Fruit fly (Drosophila melanogaster): Measurements from ENCODE around the gene loh.

loh gene

DNA sequence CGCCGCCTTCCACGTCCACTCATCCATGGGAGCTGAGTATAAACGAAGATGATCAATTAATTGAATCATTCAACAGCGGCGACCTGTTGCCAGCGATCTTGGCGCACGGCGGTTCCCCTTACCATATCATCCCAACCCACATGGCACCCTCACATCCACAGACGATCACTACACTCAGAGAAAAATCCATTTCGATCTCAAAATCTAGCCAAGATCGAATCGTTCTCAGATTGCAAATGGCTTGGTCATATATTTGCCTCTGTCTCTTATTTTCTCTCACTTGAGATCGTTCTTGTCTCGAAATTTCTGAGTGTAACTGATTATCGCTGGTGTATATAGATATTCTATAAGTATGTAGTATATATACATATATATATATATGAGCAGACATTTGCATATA, 26.1 kb downstream of the loh start (continued):
- TF ChIP-seq Sox102F (GFP tag; optimal IDR thresholded peaks at IDR 0.05) (peak; percentile 65), Usf (GFP tag; optimal IDR thresholded peaks at IDR 0.05) (no peak), corto (GFP tag; optimal IDR thresholded peaks at IDR 0.05) (no peak), NC2β (GFP tag; optimal IDR thresholded peaks at IDR 0.05) (no peak), CG13296 (GFP tag; optimal IDR thresholded peaks at IDR 0.05) (peak; percentile 52), hb (GFP tag; IDR thresholded peaks at IDR 0.05; ENCODE audit: partially characterized antibody) (no peak), stwl (tag; optimal IDR thresholded peaks at IDR 0.05) (no peak), CG10366 (GFP tag; IDR thresholded peaks at IDR 0.05) (peak; percentile 40), pb (GFP tag; optimal IDR thresholded peaks at IDR 0.05) (no peak), Vsx1 (GFP tag; optimal IDR thresholded peaks at IDR 0.05) (peak; percentile 13), odd (GFP tag; optimal IDR thresholded peaks at IDR 0.05) (peak; percentile 11), stc (GFP tag; IDR thresholded peaks at IDR 0.05) (0 out of 2 replicates have a peak, but pooled peaks have one; percentile 24), shn (GFP tag; optimal IDR thresholded peaks at IDR 0.05) (no peak), CG7271 (tag; optimal IDR thresholded peaks at IDR 0.05) (no peak), CG31441 (GFP tag; IDR thresholded peaks at IDR 0.05) (peak; percentile 64), ro (GFP tag; IDR thresholded peaks at IDR 0.05) (no peak), CG9215 (GFP tag; IDR thresholded peaks at IDR 0.05) (no peak; the same call in 1 of the 2 replicates), danr (GFP tag; IDR thresholded peaks at IDR 0.05) (no peak), crc (GFP tag; optimal IDR thresholded peaks at IDR 0.05) (no peak), CG11560 (tag; IDR thresholded peaks at IDR 0.05) (no peak), prd (optimal IDR thresholded peaks at IDR 0.05) (no peak), prd (GFP tag; IDR thresholded peaks at IDR 0.05) (peak; percentile 63; the same call in 2 of the 3 replicates), CG34224 (GFP tag; IDR thresholded peaks at IDR 0.05; ENCODE audit: partially characterized antibody) (no peak), Xrp1 (GFP tag; IDR thresholded peaks at IDR 0.05) (peak; percentile 64), CG31365 (tag; optimal IDR thresholded peaks at IDR 0.05) (no peak), CG12942 (GFP tag; optimal IDR thresholded peaks at IDR 0.05) (peak; percentile 12), CoRest (tag; optimal IDR thresholded peaks at IDR 0.05) (peak; percentile 63), insv (GFP tag; optimal IDR thresholded peaks at IDR 0.05) (no peak), az2 (GFP tag; optimal IDR thresholded peaks at IDR 0.05) (peak; percentile 55), NFAT (GFP tag; IDR thresholded peaks at IDR 0.05) (peak; percentile 78), chinmo (GFP tag; IDR thresholded peaks at IDR 0.05; ENCODE audit: partially characterized antibody) (no peak), nerfin-2 (GFP tag; IDR thresholded peaks at IDR 0.05; ENCODE audit: partially characterized antibody) (no peak), CG1024 (GFP tag; IDR thresholded peaks at IDR 0.05) (peak; percentile 21; the same call in 1 of the 2 replicates), bigmax (GFP tag; optimal IDR thresholded peaks at IDR 0.05) (no peak), Dfd (GFP tag; optimal IDR thresholded peaks at IDR 0.05) (no peak), HmgD (GFP tag; optimal IDR thresholded peaks at IDR 0.05) (no peak), CG9876 (GFP tag; optimal IDR thresholded peaks at IDR 0.05) (no peak), Ravus (GFP tag; IDR thresholded peaks at IDR 0.05) (no peak), CG12236 (GFP tag; optimal IDR thresholded peaks at IDR 0.05) (no peak), sens (GFP tag) (peak; percentile 63), CG15696 (tag; optimal IDR thresholded peaks at IDR 0.05) (no peak), CG2120 (GFP tag; optimal IDR thresholded peaks at IDR 0.05) (peak; percentile 43), nmo (GFP tag; optimal IDR thresholded peaks at IDR 0.05) (peak; percentile 52), CG10565 (GFP tag; optimal IDR thresholded peaks at IDR 0.05) (no peak), salm (tag; optimal IDR thresholded peaks at IDR 0.05) (peak; percentile 11), lola (GFP tag; optimal IDR thresholded peaks at IDR 0.05) (no peak), hkb (optimal IDR thresholded peaks at IDR 0.05) (no peak), hkb (GFP tag; IDR thresholded peaks at IDR 0.05) (peak; percentile 65), Ptx1 (GFP tag; IDR thresholded peaks at IDR 0.05) (peak; percentile 76), Dad (GFP tag; optimal IDR thresholded peaks at IDR 0.05) (peak; percentile 37), sqz (GFP tag; optimal IDR thresholded peaks at IDR 0.05) (peak; percentile 1), CG1647 (GFP tag; optimal IDR thresholded peaks at IDR 0.05) (no peak)
